Worm (Caenorhabditis elegans) whole organism, dauer: Measurements from ENCODE around the gene grsp-4.

Source experiments
- unc-62 ChIP-seq: sonication (generic microtip); optimal IDR thresholded peaks from 2 replicates; lab custom pipeline; 2017; ENCODE audit warnings: missing biosample characterization, missing genetic modification reagents, missing genetic modification characterization

The grsp-4 gene

ce11 chrV:7624652-7625051, at the start of gene grsp-4:
Gene grsp-4, plus strand, starts transcription at chrV:7624952.
- no peak for TF ChIP-seq unc-62 (GFP tag; lab: Kevin White, UChicago)

ce11 chrV:7575563-7575962, 49.2 kb upstream of the grsp-4 start, which contains the start of the genes snu-66 and ints-9:
Gene snu-66, minus strand, starts transcription at chrV:7575670.
Gene ints-9, plus strand, starts transcription at chrV:7575802.
- no peak for TF ChIP-seq unc-62 (GFP tag; lab: Kevin White, UChicago)

ce11 chrV:7580378-7580777, 44.4 kb upstream of the grsp-4 start, which contains the start of gene ets-6:
Gene ets-6, minus strand, starts transcription at chrV:7580546.
- TF ChIP-seq unc-62 (GFP tag; lab: Kevin White, UChicago) = no peak

ce11 chrV:7587637-7588036, 37.1 kb upstream of the grsp-4 start, which contains the start of the genes F19F10.11 and C50E3.5:
Gene F19F10.11, minus strand, starts transcription at chrV:7587704.
Gene C50E3.5, plus strand, starts transcription at chrV:7587996.
- no peak for TF ChIP-seq unc-62 (GFP tag; lab: Kevin White, UChicago)

DNA sequence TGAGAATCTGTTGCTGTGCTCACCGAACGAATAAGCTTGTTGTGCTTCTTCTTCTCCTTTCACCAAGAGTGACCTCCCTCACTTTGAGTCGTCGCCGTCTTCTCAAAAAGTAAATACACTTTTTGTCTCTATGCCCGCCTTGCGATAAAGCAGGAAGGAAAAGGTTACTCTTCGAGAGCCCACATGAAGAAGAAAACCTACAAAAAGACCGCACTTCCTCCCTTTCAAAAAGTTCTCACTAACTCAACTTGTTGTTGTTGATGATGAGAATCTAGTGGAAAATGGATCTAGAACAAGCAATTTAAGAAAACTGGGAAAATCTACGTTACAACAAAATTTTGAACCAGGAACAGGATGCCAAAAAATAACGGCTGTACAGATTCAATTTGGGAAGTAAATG, 34.3 kb upstream of the grsp-4 start, which contains the start of gene C50E3.6:
TSS of gene C50E3.6 (minus strand) at position 101 of the 400 bp plus-strand sequence.
- TF ChIP-seq unc-62 (GFP tag; lab: Kevin White, UChicago) = no peak

DNA sequence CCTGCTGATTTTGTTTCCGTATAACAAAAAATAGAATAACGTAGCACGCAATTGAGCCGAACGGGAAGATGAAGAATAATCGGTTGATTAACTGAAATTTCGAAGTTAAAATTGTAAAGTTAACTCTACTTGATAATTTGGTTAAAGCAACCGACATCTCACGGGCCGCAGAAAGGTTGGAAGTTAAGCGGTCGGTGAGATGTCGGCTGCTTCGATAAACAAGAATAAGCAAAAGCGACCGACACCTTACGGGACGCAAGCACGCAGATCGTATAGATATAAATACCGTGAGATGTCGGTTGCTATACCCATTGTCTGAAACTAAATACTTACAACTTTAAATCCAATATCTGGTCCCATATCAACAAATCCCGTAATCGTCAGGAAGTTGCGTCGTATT, 29.6 kb upstream of the grsp-4 start:
- TF ChIP-seq unc-62 (GFP tag; lab: Kevin White, UChicago) = no peak

- TF ChIP-seq unc-62 (GFP tag; lab: Kevin White, UChicago) = no peak
Observed at ce11 chrV:7598269-7598668, 26.5 kb upstream of the grsp-4 start, which contains the start of gene C50E3.7. Gene C50E3.7, minus strand, starts transcription at chrV:7598369.

- no peak for TF ChIP-seq unc-62 (GFP tag; lab: Kevin White, UChicago)
Observed at ce11 chrV:7600149-7600548, 24.6 kb upstream of the grsp-4 start, which contains the start of gene C50E3.9. Gene C50E3.9, minus strand, starts transcription at chrV:7600249.

DNA sequence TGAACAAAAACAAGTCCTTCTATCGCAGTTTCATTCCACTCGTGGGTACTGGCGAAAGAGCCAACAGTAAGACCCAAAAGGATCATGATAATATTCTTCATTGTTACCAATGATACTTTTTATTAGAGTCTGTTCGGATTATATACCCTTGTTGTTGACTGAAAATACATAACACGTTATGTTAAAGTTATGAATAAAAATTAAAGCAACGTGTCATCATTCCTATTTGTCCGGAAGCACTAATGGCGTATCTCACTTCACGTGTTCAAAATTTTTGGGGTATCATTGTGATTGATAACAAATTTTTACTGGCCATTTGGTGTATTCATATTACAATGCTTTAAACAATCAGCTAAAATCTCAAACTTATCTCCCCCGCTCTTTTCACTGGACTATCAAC, 23.3 kb upstream of the grsp-4 start, which contains the start of gene scl-26:
TSS of gene scl-26 (minus strand) at position 101 of the 400 bp plus-strand sequence.
- TF ChIP-seq unc-62 (GFP tag; lab: Kevin White, UChicago) = no peak

DNA sequence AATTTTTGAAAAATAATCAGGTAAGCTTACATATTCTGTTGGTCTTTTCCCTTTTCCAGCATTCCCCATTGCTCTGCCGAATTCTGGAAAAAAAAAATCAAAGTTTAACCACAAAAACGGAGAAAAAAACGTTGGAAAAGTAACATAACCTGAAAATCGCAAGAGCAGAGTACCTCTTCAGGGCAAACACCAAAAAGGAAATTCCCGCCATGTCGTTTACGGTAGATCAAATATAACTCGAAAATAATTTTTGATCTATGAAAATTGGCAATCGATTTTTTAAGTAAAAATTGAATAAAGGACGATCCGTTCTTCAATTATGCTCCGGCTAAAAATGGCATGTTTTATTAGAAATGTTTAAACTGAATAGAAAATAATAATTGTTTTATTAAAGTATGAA, 21.3 kb upstream of the grsp-4 start, which contains the start of gene C50E3.11:
TSS of gene C50E3.11 (minus strand) at position 83 of the 400 bp plus-strand sequence.
- no peak for TF ChIP-seq unc-62 (GFP tag; lab: Kevin White, UChicago)

DNA sequence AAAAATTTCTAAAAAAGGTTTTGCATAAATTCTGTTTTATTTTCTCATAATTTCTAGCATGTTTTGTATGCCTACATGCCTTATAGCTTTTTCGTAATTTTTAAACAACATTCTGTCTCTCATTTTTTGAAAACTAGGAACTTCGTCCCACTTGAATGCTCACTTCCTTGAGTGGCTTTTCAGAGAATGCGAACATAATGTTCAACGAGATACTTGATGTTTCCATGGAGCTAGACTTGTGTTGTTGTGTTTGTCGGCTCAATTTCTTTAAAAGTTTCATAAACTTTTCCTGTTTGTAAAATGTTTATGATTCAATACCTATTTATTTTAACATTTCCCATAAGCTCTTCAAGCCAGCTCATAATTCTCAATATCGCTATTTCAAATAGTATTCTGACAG, 19.9 kb upstream of the grsp-4 start, which contains the start of gene clec-213:
TSS of gene clec-213 (plus strand) at position 301 of the 400 bp plus-strand sequence.
- TF ChIP-seq unc-62 (GFP tag; lab: Kevin White, UChicago) = no peak

DNA sequence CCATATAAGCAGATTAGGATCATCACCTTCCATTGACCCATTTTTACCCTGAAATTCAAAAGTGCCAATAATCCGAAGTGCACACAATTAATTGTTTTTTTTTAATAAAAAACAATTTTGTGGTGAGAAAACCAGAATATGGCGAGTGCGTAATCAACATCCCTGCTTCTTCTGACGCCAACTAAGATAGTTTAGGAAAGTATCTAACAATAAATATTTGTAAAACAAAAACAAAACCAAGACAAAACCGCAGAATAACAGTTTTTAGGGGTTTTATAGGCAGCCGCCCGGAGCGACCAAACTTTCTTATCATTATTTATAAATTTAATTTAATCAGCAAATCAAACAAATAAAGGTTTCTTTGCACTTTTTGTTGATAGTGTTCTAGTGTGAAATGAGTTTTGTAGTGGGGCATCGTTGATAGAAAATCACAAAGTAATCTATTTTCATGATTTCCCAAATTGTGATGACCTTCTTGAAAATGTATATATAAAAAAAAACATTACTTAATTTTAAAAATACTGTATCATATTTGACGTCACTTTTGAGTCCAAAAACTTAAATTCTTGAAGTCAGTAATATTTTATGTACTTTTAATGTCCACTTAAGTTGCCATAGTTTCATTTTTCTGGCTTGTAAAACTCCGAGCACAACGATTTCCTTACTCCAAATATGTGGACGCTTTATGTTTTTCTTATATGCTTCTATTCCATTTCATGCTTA, 14.9 kb upstream of the grsp-4 start, which contains the start of the genes folt-3 and clec-214:
TSS of gene folt-3 (minus strand) at position 51 of the 723 bp plus-strand sequence.
TSS of gene clec-214 (plus strand) at position 673 of the 723 bp plus-strand sequence.
- TF ChIP-seq unc-62 (GFP tag; lab: Kevin White, UChicago) = no peak

DNA sequence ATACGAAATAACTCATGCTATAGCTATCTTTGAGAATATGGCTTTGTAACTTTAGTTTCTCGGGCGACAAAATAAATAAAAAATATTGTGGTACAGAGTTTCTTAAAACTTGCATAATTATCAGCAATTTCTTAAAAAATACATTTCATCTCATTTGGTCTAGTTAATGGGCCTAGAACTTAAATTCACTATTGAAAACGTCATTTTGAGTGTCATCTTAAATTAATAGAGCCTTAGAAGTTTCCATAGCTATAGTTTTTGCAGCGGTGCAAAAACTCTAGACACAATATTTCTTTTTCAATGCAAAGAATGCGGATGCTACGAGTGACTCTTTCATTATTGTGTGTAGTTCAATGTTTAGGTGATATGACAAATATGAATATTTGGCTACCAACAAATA, 12.7 kb upstream of the grsp-4 start, which contains the start of gene clec-215:
TSS of gene clec-215 (plus strand) at position 301 of the 400 bp plus-strand sequence.
- TF ChIP-seq unc-62 (GFP tag; lab: Kevin White, UChicago) = no peak

- no peak for TF ChIP-seq unc-62 (GFP tag; lab: Kevin White, UChicago)
Observed at ce11 chrV:7618114-7618513, 6.6 kb upstream of the grsp-4 start, which contains the start of gene C50E3.15. Gene C50E3.15, plus strand, starts transcription at chrV:7618414.

- no peak for TF ChIP-seq unc-62 (GFP tag; lab: Kevin White, UChicago)
Observed at ce11 chrV:7622011-7622465, 2.7 kb upstream of the grsp-4 start, which contains the start of gene C50E3.12. Gene C50E3.12, minus strand, starts transcription at chrV:7622061.

ce11 chrV:7624152-7624551, 600 bp upstream of the grsp-4 start, which contains the start of gene C50E3.13:
Gene C50E3.13, minus strand, starts transcription at chrV:7624252.
- no peak for TF ChIP-seq unc-62 (GFP tag; lab: Kevin White, UChicago)
